Fruit fly (Drosophila melanogaster) whole organism, embryonic: Measurements from ENCODE around the gene Pdfr.

ENCODE experiments used
- ATbp ChIP-seq: fragments of 200-800 bp; sonication (Bioruptor generic); optimal IDR thresholded peaks from 2 replicates; lab custom pipeline; 2017; ENCODE audit warnings: missing biosample characterization, mild to moderate bottlenecking, missing genetic modification characterization, missing genetic modification reagents
- Aef1 ChIP-seq: fragments of 200-800 bp; sonication (Bioruptor generic); IDR thresholded peaks from 3 replicates; pipeline ENCODE4 v1.3.6; 2022; ENCODE audit warnings: missing biosample characterization, missing genetic modification characterization
- CG10274 ChIP-seq: fragments of 200-800 bp; sonication (Bioruptor generic); optimal IDR thresholded peaks from 3 replicates; lab custom pipeline; 2017; ENCODE audit warnings: missing biosample characterization, mild to moderate bottlenecking, missing genetic modification characterization
- CG11093 ChIP-seq: fragments of 200-800 bp; sonication (Bioruptor generic); IDR thresholded peaks from 3 replicates; pipeline ENCODE4 v1.3.6; 2022; ENCODE audit warnings: missing biosample characterization, missing genetic modification characterization
- CG11398 ChIP-seq: fragments of 200-800 bp; sonication (Bioruptor generic); optimal IDR thresholded peaks from 2 replicates; lab custom pipeline; 2016; ENCODE audit warnings: missing biosample characterization, missing genetic modification characterization
- CG11560 ChIP-seq: fragments of 200-800 bp; sonication (Bioruptor generic); IDR thresholded peaks from 3 replicates; pipeline ENCODE4 v1.3.6; 2022; ENCODE audit warnings: missing biosample characterization, missing genetic modification characterization
- CG13424 ChIP-seq: fragments of 200-800 bp; sonication (Bioruptor generic); optimal IDR thresholded peaks from 2 replicates; lab custom pipeline; 2019; ENCODE audit warnings: missing biosample characterization, mild to moderate bottlenecking, missing genetic modification characterization, moderate library complexity
- CG14014 ChIP-seq: fragments of 200-800 bp; sonication (Bioruptor generic); IDR thresholded peaks from 2 replicates; pipeline ENCODE4 v1.3.6; 2022; ENCODE audit warnings: missing biosample characterization, missing genetic modification characterization
- CG14710 ChIP-seq: fragments of 200-800 bp; sonication (Bioruptor generic); optimal IDR thresholded peaks from 3 replicates; lab custom pipeline; 2019; ENCODE audit warnings: missing biosample characterization, mild to moderate bottlenecking, missing genetic modification characterization, moderate library complexity
- CG15073 ChIP-seq: fragments of 200-800 bp; sonication (Bioruptor generic); optimal IDR thresholded peaks from 2 replicates; lab custom pipeline; 2016; ENCODE audit warnings: missing biosample characterization, missing genetic modification characterization
- CG17186 ChIP-seq: fragments of 200-800 bp; sonication (Bioruptor generic); optimal IDR thresholded peaks from 3 replicates; lab custom pipeline; 2017; ENCODE audit warnings: missing biosample characterization, missing genetic modification reagents, missing genetic modification characterization
- CG2199 ChIP-seq: fragments of 200-800 bp; sonication (Bioruptor generic); IDR thresholded peaks from 3 replicates; pipeline ENCODE4 v1.3.6; 2022; ENCODE audit warnings: missing biosample characterization, missing genetic modification characterization
- CG2875 ChIP-seq: fragments of 200-800 bp; sonication (Bioruptor generic); optimal IDR thresholded peaks from 2 replicates; lab custom pipeline; 2017; ENCODE audit warnings: missing biosample characterization, mild to moderate bottlenecking, missing genetic modification characterization, missing genetic modification reagents
- CG3065 ChIP-seq: fragments of 200-800 bp; sonication (Bioruptor generic); optimal IDR thresholded peaks from 2 replicates; lab custom pipeline; 2016; ENCODE audit warnings: missing biosample characterization, missing genetic modification characterization
- CG3163 ChIP-seq: fragments of 200-800 bp; sonication (Bioruptor generic); optimal IDR thresholded peaks from 3 replicates; lab custom pipeline; 2016; ENCODE audit warnings: missing biosample characterization, missing genetic modification characterization
- CG32767 ChIP-seq: fragments of 200-800 bp; sonication (Bioruptor generic); IDR thresholded peaks from 2 replicates; pipeline ENCODE4 v1.3.6; 2022; ENCODE audit warnings: missing biosample characterization, missing genetic modification characterization
- CG43689 ChIP-seq: fragments of 200-800 bp; sonication (Bioruptor generic); IDR thresholded peaks from 2 replicates; pipeline ENCODE4 v1.3.6; 2022; ENCODE audit warnings: missing biosample characterization, missing genetic modification characterization
- CG4820 ChIP-seq: fragments of 200-800 bp; sonication (Bioruptor generic); optimal IDR thresholded peaks from 3 replicates; lab custom pipeline; 2016; ENCODE audit warnings: missing biosample characterization, missing genetic modification characterization
- CG6654 ChIP-seq: fragments of 200-800 bp; sonication (Bioruptor generic); optimal IDR thresholded peaks from 2 replicates; lab custom pipeline; 2017; ENCODE audit warnings: missing biosample characterization, mild to moderate bottlenecking, missing genetic modification characterization
- CG7963 ChIP-seq: fragments of 200-800 bp; sonication (Bioruptor generic); IDR thresholded peaks from 3 replicates; pipeline ENCODE4 v1.3.6; 2022; ENCODE audit warnings: missing biosample characterization, missing genetic modification characterization; ENCODE audit not compliant: partially characterized antibody
- CG8290 ChIP-seq, 3 experiments: fragments of 200-800 bp; sonication (Bioruptor generic); optimal IDR thresholded peaks; 2 replicates each; lab custom pipeline; 2016 to 2019; ENCODE audit warnings: missing biosample characterization in 3 of 3, missing genetic modification characterization in 3 of 3, mild to moderate bottlenecking in 2 of 3, moderate library complexity in 1 of 3
- CG9609 ChIP-seq: fragments of 200-800 bp; sonication (Bioruptor generic); optimal IDR thresholded peaks from 3 replicates; lab custom pipeline; 2016; ENCODE audit warnings: missing biosample characterization, missing genetic modification characterization
- CG9817 ChIP-seq: fragments of 200-800 bp; sonication (Bioruptor generic); optimal IDR thresholded peaks from 2 replicates; lab custom pipeline; 2018; ENCODE audit warnings: missing biosample characterization, mild to moderate bottlenecking, missing genetic modification characterization, moderate library complexity
- CG9932 ChIP-seq: fragments of 200-800 bp; sonication (Bioruptor generic); IDR thresholded peaks from 2 replicates; pipeline ENCODE4 v1.3.6; 2022; ENCODE audit warnings: missing biosample characterization, missing genetic modification characterization
- CHES-1-like ChIP-seq: fragments of 200-800 bp; sonication (Bioruptor generic); optimal IDR thresholded peaks from 2 replicates; lab custom pipeline; 2016; ENCODE audit warnings: missing biosample characterization, missing genetic modification characterization
- Dek ChIP-seq: fragments of 200-800 bp; sonication (Bioruptor generic); optimal IDR thresholded peaks from 3 replicates; lab custom pipeline; 2019; ENCODE audit warnings: missing biosample characterization, mild to moderate bottlenecking, missing genetic modification characterization, moderate library complexity
- Dip3 ChIP-seq: fragments of 200-800 bp; sonication (Bioruptor generic); optimal IDR thresholded peaks from 3 replicates; lab custom pipeline; 2016; ENCODE audit warnings: missing biosample characterization, missing genetic modification characterization
- Gug ChIP-seq: fragments of 200-800 bp; sonication (Bioruptor generic); IDR thresholded peaks from 4 replicates; pipeline ENCODE4 v1.3.6; 2022; ENCODE audit warnings: missing biosample characterization, missing genetic modification characterization
- HLH3B ChIP-seq: fragments of 200-800 bp; sonication (Bioruptor generic); IDR thresholded peaks from 2 replicates; pipeline ENCODE4 v1.3.6; 2022; ENCODE audit warnings: missing biosample characterization, missing genetic modification characterization
- Lim3 ChIP-seq: fragments of 200-800 bp; sonication (Bioruptor generic); IDR thresholded peaks from 2 replicates; pipeline ENCODE4 v1.3.6; 2022; ENCODE audit warnings: missing biosample characterization, missing genetic modification characterization
- NfI ChIP-seq: fragments of 200-800 bp; sonication (Bioruptor generic); optimal IDR thresholded peaks from 3 replicates; lab custom pipeline; 2018; ENCODE audit warnings: missing biosample characterization, mild to moderate bottlenecking, missing genetic modification characterization, moderate library complexity
- PHDP ChIP-seq: fragments of 200-800 bp; sonication (Bioruptor generic); optimal IDR thresholded peaks from 3 replicates; lab custom pipeline; 2018; ENCODE audit warnings: missing biosample characterization, mild to moderate bottlenecking, missing genetic modification characterization, moderate library complexity
- Six4 ChIP-seq: fragments of 200-800 bp; sonication (Bioruptor generic); optimal IDR thresholded peaks from 2 replicates; lab custom pipeline; 2016; ENCODE audit warnings: missing biosample characterization, missing genetic modification characterization
- ac ChIP-seq: fragments of 200-800 bp; sonication (Bioruptor generic); optimal IDR thresholded peaks from 3 replicates; lab custom pipeline; 2017; ENCODE audit warnings: missing biosample characterization, mild to moderate bottlenecking, missing genetic modification characterization
- ara ChIP-seq: fragments of 200-800 bp; sonication (Bioruptor generic); IDR thresholded peaks from 2 replicates; pipeline ENCODE4 v1.3.6; 2022; ENCODE audit warnings: missing biosample characterization, missing genetic modification characterization
- br ChIP-seq: fragments of >200 bp; optimal IDR thresholded peaks from 2 replicates; lab custom pipeline; 2017
- corto ChIP-seq: fragments of 200-800 bp; sonication (Bioruptor generic); optimal IDR thresholded peaks from 2 replicates; lab custom pipeline; 2016; ENCODE audit warnings: missing biosample characterization, mild to moderate bottlenecking, missing genetic modification characterization, moderate library complexity
- dmrt11E ChIP-seq: fragments of 200-800 bp; sonication (Bioruptor generic); optimal IDR thresholded peaks from 3 replicates; lab custom pipeline; 2018; ENCODE audit warnings: missing biosample characterization, mild to moderate bottlenecking, missing genetic modification characterization, moderate library complexity
- eve ChIP-seq, 2 experiments: fragments of >200 bp; optimal IDR thresholded peaks; 2 replicates each; lab custom pipeline; 2017; ENCODE audit warnings: missing biosample characterization in 2 of 2, missing genetic modification characterization in 2 of 2
- ewg ChIP-seq: fragments of 200-800 bp; sonication (Bioruptor generic); optimal IDR thresholded peaks from 3 replicates; lab custom pipeline; 2017; ENCODE audit warnings: mild to moderate bottlenecking, missing biosample characterization, missing genetic modification reagents, missing genetic modification characterization
- fd3F ChIP-seq: fragments of 200-800 bp; sonication (Bioruptor generic); optimal IDR thresholded peaks from 2 replicates; lab custom pipeline; 2018; ENCODE audit warnings: missing biosample characterization, mild to moderate bottlenecking, missing genetic modification characterization, moderate library complexity
- her ChIP-seq: fragments of 200-800 bp; sonication (Bioruptor generic); optimal IDR thresholded peaks from 2 replicates; lab custom pipeline; 2016; ENCODE audit warnings: missing biosample characterization, missing genetic modification characterization
- hkb ChIP-seq, 2 experiments: fragments of 200-800 bp in 1 of 2; fragments of >200 bp in 1 of 2; sonication (Bioruptor generic) in 1 of 2; IDR thresholded peaks in 1 of 2; optimal IDR thresholded peaks in 1 of 2; 2 replicates each; pipeline versions ENCODE4 v1.3.6 to Lab custom; 2017 to 2022; ENCODE audit warnings: missing biosample characterization in 1 of 2, missing genetic modification characterization in 1 of 2
- lola ChIP-seq, 3 experiments: fragments of >200 bp in 2 of 3; fragments of 200-800 bp in 1 of 3; sonication (Bioruptor generic) in 1 of 3; optimal IDR thresholded peaks; 2 replicates each; lab custom pipeline; 2017 to 2019; ENCODE audit warnings: missing biosample characterization in 3 of 3, missing genetic modification characterization in 3 of 3, mild to moderate bottlenecking in 1 of 3, moderate library complexity in 1 of 3
- pfk ChIP-seq: fragments of 200-800 bp; sonication (Bioruptor generic); optimal IDR thresholded peaks from 2 replicates; lab custom pipeline; 2018; ENCODE audit warnings: missing biosample characterization, mild to moderate bottlenecking, missing genetic modification characterization, moderate library complexity
- phol ChIP-seq: fragments of 200-800 bp; sonication (Bioruptor generic); optimal IDR thresholded peaks from 3 replicates; lab custom pipeline; 2018; ENCODE audit warnings: missing biosample characterization, mild to moderate bottlenecking, missing genetic modification characterization, moderate library complexity
- pum ChIP-seq: fragments of 200-800 bp; sonication (Bioruptor generic); optimal IDR thresholded peaks from 2 replicates; lab custom pipeline; 2016; ENCODE audit warnings: missing biosample characterization, missing genetic modification characterization
- slbo ChIP-seq: fragments of 200-800 bp; sonication (Bioruptor generic); IDR thresholded peaks from 2 replicates; pipeline ENCODE4 v1.3.6; 2022; ENCODE audit warnings: missing biosample characterization, missing genetic modification characterization
- so ChIP-seq: fragments of 200-800 bp; sonication (Bioruptor generic); IDR thresholded peaks from 3 replicates; pipeline ENCODE4 v1.3.6; 2022; ENCODE audit warnings: missing biosample characterization, missing genetic modification characterization
- zfh2 ChIP-seq: fragments of 200-800 bp; sonication (Bioruptor generic); optimal IDR thresholded peaks from 2 replicates; lab custom pipeline; 2016; ENCODE audit warnings: missing biosample characterization, missing genetic modification characterization

The Pdfr gene

dm6 chrX:2619651-2620050 lies 67.6 kb downstream of the Pdfr start, which contains the start of the genes Tsp3A and Seipin (continued):
- TF ChIP-seq pfk (GFP tag; lab: Kevin White, UChicago): no peak
- TF ChIP-seq ewg (GFP tag; lab: Kevin White, UChicago): peak; percentile 58
- peak; percentile 78 for TF ChIP-seq CG32767
- TF ChIP-seq CG2199 (GFP tag; lab: Robert Waterston, UW): 0 out of 3 replicates have a peak, but pooled peaks have one; percentile 52
- TF ChIP-seq ATbp: peak; percentile 57
- TF ChIP-seq CG17186: peak; percentile 60
- TF ChIP-seq Six4 (GFP tag; lab: Kevin White, UChicago): peak; percentile 71
- peak; percentile 77 for TF ChIP-seq CG9609 (GFP tag; lab: Kevin White, UChicago)
- TF ChIP-seq ac: no peak
- peak; percentile 77 for TF ChIP-seq HLH3B (GFP tag; lab: Robert Waterston, UW)
- peak; percentile 93 for TF ChIP-seq slbo (GFP tag; lab: Robert Waterston, UW)
- peak; percentile 84 for TF ChIP-seq Aef1 (GFP tag; lab: Robert Waterston, UW)
- peak; percentile 57 for TF ChIP-seq pum
- no peak for TF ChIP-seq CG15073 (GFP tag; lab: Kevin White, UChicago)
- peak; percentile 37 for TF ChIP-seq CG2875 (GFP tag; lab: Kevin White, UChicago)
- TF ChIP-seq CG43689 (GFP tag; lab: Robert Waterston, UW): 0 out of 2 replicates have a peak, but pooled peaks have one; percentile 17
- peak; percentile 70 for TF ChIP-seq CG9817
- TF ChIP-seq fd3F (GFP tag; lab: Kevin White, UChicago): peak; percentile 77
- peak; percentile 88 for TF ChIP-seq Dek (tag; lab: Kevin White, UChicago)
- TF ChIP-seq CG11560 (tag; lab: Robert Waterston, UW): peak; percentile 65; the same call in 2 of the 3 replicates
- no peak for TF ChIP-seq corto
- TF ChIP-seq Gug (GFP tag; lab: Robert Waterston, UW): peak; percentile 90
- TF ChIP-seq NfI: peak; percentile 84
- TF ChIP-seq eve (GFP tag; optimal IDR thresholded peaks at IDR 0.05; lab: Kevin White, UChicago): no peak
- TF ChIP-seq CG3163 (GFP tag; lab: Kevin White, UChicago): peak; percentile 54
- peak; percentile 85 for TF ChIP-seq zfh2 (GFP tag; lab: Kevin White, UChicago)
- peak; percentile 76 for TF ChIP-seq ara (GFP tag; lab: Robert Waterston, UW)
- peak; percentile 85 for TF ChIP-seq her (GFP tag; lab: Kevin White, UChicago)
- TF ChIP-seq CG11398 (GFP tag; lab: Kevin White, UChicago): peak; percentile 69
- TF ChIP-seq CG14710 (tag; lab: Kevin White, UChicago): peak; percentile 56
- peak; percentile 75 for TF ChIP-seq phol (tag; lab: Kevin White, UChicago)
- TF ChIP-seq br (lab: Kevin White, UChicago): no peak
- peak; percentile 81 for TF ChIP-seq CG9932 (GFP tag; lab: Robert Waterston, UW)
- peak; percentile 90 for TF ChIP-seq CG14014 (GFP tag; lab: Robert Waterston, UW)
- TF ChIP-seq CG3065 (GFP tag; lab: Kevin White, UChicago): no peak
- peak; percentile 81 for TF ChIP-seq CG13424 (tag; lab: Kevin White, UChicago)
- no peak for TF ChIP-seq hkb (optimal IDR thresholded peaks at IDR 0.05; lab: Kevin White, UChicago)
- peak; percentile 90 for TF ChIP-seq hkb (GFP tag; IDR thresholded peaks at IDR 0.05; lab: Robert Waterston, UW)
- peak; percentile 58 for TF ChIP-seq dmrt11E (tag; lab: Kevin White, UChicago)
- peak; percentile 83 for TF ChIP-seq PHDP (tag; lab: Kevin White, UChicago)
- peak; percentile 75 for TF ChIP-seq so
- TF ChIP-seq CG11093 (GFP tag; lab: Robert Waterston, UW): peak; percentile 67; the same call in 1 of the 3 replicates
- peak; percentile 43; the same call in 2 of the 3 replicates for TF ChIP-seq CG7963 (GFP tag; lab: Robert Waterston, UW)
- peak; percentile 76 for TF ChIP-seq CG10274 (GFP tag; lab: Kevin White, UChicago)
- peak; percentile 35 for TF ChIP-seq CG8290 (GFP tag; optimal IDR thresholded peaks at IDR 0.05; lab: Kevin White, UChicago)
- TF ChIP-seq CG8290 (tag; optimal IDR thresholded peaks at IDR 0.05; lab: Kevin White, UChicago): peak in 1 of 2 experiments; percentile 98
- peak; percentile 73 for TF ChIP-seq CG4820
- TF ChIP-seq Lim3: no peak
- TF ChIP-seq CG6654 (GFP tag; lab: Kevin White, UChicago): peak; percentile 42
- TF ChIP-seq CHES-1-like (GFP tag; lab: Kevin White, UChicago): peak; percentile 82
- peak; percentile 87 for TF ChIP-seq Dip3
- peak in 1 of 3 experiments; percentile 46 for TF ChIP-seq lola (GFP tag; optimal IDR thresholded peaks at IDR 0.05; lab: Kevin White, UChicago)
